Worm (Caenorhabditis elegans): ENCODE measurements around the gene mod-1.

Gene mod-1

ce11 chrV:8905656-8906055, 8.2 kb downstream of the mod-1 start (continued):
- no peak for TF ChIP-seq ZK337.2 (GFP tag; IDR thresholded peaks at IDR 0.05)
- no peak for TF ChIP-seq mxl-3 (GFP tag; optimal IDR thresholded peaks at IDR 0.05)
- no peak for TF ChIP-seq mep-1 (tag; optimal IDR thresholded peaks at IDR 0.05)
- TF ChIP-seq spr-1 (tag; optimal IDR thresholded peaks at IDR 0.05): no peak
- no peak for TF ChIP-seq pha-4 (GFP tag; IDR thresholded peaks at IDR 0.05)
- TF ChIP-seq pha-4 (tag; optimal IDR thresholded peaks at IDR 0.05): no peak
- TF ChIP-seq hlh-11 (tag; optimal IDR thresholded peaks at IDR 0.05): peak; percentile 74
- no peak for TF ChIP-seq mxl-2 (GFP tag; conservative IDR thresholded peaks at IDR 0.05)
- no peak for TF ChIP-seq mes-2 (tag; optimal IDR thresholded peaks at IDR 0.05; ENCODE audit: poor library complexity, severe bottlenecking)
- no peak for TF ChIP-seq lin-13 (GFP tag; optimal IDR thresholded peaks at IDR 0.05)
- TF ChIP-seq nhr-77 (tag; optimal IDR thresholded peaks at IDR 0.05): peak; percentile 29
- peak; percentile 49 for TF ChIP-seq hlh-30 (tag; optimal IDR thresholded peaks at IDR 0.05; ENCODE audit: insufficient read depth)
- no peak for TF ChIP-seq skn-1 (tag; optimal IDR thresholded peaks at IDR 0.05)
- TF ChIP-seq ZK546.5 (tag; optimal IDR thresholded peaks at IDR 0.05): no peak
- no peak for TF ChIP-seq zfp-2 (tag; optimal IDR thresholded peaks at IDR 0.05)
- no peak for TF ChIP-seq daf-16 (GFP tag; optimal IDR thresholded peaks at IDR 0.05)
- TF ChIP-seq daf-16 (tag; optimal IDR thresholded peaks at IDR 0.05): peak; percentile 79
- TF ChIP-seq tra-1 (GFP tag; IDR thresholded peaks at IDR 0.05): 0 out of 2 replicates have a peak, but pooled peaks have one; percentile 35
- no peak for TF ChIP-seq egl-27 (tag; optimal IDR thresholded peaks at IDR 0.05)
- TF ChIP-seq lin-38 (GFP tag; IDR thresholded peaks at IDR 0.05): no peak
- TF ChIP-seq php-3 (GFP tag; IDR thresholded peaks at IDR 0.05): peak; percentile 88
- peak; percentile 95 for TF ChIP-seq pqm-1 (tag; optimal IDR thresholded peaks at IDR 0.05)

DNA sequence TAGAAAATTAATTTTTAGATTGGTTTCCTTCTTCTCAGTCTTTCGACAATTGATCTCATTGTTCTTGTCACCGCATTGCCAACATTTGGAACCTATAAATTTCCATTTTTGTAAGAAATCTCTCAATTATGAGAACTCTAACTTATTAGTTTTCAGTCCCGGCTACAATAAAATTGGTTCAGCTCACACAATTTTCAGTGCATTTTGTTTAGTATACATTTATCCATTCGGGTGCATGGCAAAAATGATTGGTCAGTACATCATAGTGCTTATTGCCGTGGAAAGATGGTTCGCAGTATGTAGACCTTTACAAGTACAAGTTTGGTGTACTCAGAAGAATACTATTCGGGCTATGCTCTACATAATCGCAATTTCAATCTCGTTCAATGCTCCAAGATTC, 9.9 kb downstream of the mod-1 start:
- TF ChIP-seq aha-1 (tag) (peak; percentile 63), tra-1 (GFP tag; IDR thresholded peaks at IDR 0.05) (no peak), Y105C5A.15 (GFP tag; IDR thresholded peaks at IDR 0.05) (no peak), unc-39 (tag; optimal IDR thresholded peaks at IDR 0.05) (no peak), F37D6.2 (tag; optimal IDR thresholded peaks at IDR 0.05) (no peak)

- no peak for TF ChIP-seq daf-8 (GFP tag; IDR thresholded peaks at IDR 0.05)
- no peak for TF ChIP-seq lin-39 (tag; optimal IDR thresholded peaks at IDR 0.05)
- TF ChIP-seq nhr-102 (tag; optimal IDR thresholded peaks at IDR 0.05): no peak
- TF ChIP-seq F44E2.7 (GFP tag; IDR thresholded peaks at IDR 0.05): no peak
- no peak for TF ChIP-seq lin-29 (GFP tag; IDR thresholded peaks at IDR 0.05)
- no peak for TF ChIP-seq dmd-8 (GFP tag; IDR thresholded peaks at IDR 0.05)
- TF ChIP-seq ceh-82 (tag; optimal IDR thresholded peaks at IDR 0.05): no peak
- no peak for TF ChIP-seq egl-43 (GFP tag; IDR thresholded peaks at IDR 0.05)
- no peak for TF ChIP-seq zag-1 (tag; optimal IDR thresholded peaks at IDR 0.05)
- TF ChIP-seq set-16 (GFP tag; IDR thresholded peaks at IDR 0.05): no peak
- TF ChIP-seq dmd-9 (GFP tag; IDR thresholded peaks at IDR 0.05): no peak
- no peak for TF ChIP-seq lin-38 (GFP tag; IDR thresholded peaks at IDR 0.05)
- TF ChIP-seq zfp-2 (tag; optimal IDR thresholded peaks at IDR 0.05): no peak
Observed at ce11 chrV:8902697-8903096, 11.1 kb downstream of the mod-1 start, which contains the start of gene frpr-12. Gene frpr-12, plus strand, starts transcription at chrV:8902997.

DNA sequence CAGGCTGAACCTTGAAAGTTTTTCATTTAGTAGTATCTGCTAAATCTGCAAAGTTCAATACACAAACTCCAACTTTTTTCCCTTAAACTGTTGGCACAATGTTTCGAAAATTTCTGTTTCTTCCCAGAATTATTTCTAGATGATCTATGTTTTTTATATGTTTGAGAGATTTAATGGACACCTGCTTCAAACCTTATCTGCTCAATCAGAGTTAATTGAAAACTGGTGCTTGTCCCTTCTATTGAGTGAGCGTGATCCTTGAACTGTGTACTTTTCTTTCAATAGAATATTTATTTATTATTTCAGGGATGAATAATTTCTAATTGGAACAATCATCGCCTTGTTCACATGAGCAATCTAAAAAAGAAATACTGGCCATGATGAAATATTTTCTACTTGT, 15.1 kb downstream of the mod-1 start, which contains the start of gene frpr-13:
Gene frpr-13 (plus strand): TSS at position 301 of the 400 bp plus-strand sequence.
- TF ChIP-seq mep-1 (tag; optimal IDR thresholded peaks at IDR 0.05): no peak
- TF ChIP-seq lin-38 (GFP tag; IDR thresholded peaks at IDR 0.05): no peak
- TF ChIP-seq ceh-44 (GFP tag; IDR thresholded peaks at IDR 0.05): no peak
- TF ChIP-seq skn-1 (tag; optimal IDR thresholded peaks at IDR 0.05): no peak
- no peak for TF ChIP-seq ceh-82 (tag; optimal IDR thresholded peaks at IDR 0.05)
- TF ChIP-seq pha-4 (GFP tag; IDR thresholded peaks at IDR 0.05): no peak
- no peak for TF ChIP-seq pha-4 (tag; optimal IDR thresholded peaks at IDR 0.05)
- TF ChIP-seq lin-13 (GFP tag; optimal IDR thresholded peaks at IDR 0.05): no peak
- no peak for TF ChIP-seq hlh-30 (tag; optimal IDR thresholded peaks at IDR 0.05; ENCODE audit: insufficient read depth)
- no peak for TF ChIP-seq T26A8.4 (GFP tag; IDR thresholded peaks at IDR 0.05)
- no peak for TF ChIP-seq mxl-3 (GFP tag; optimal IDR thresholded peaks at IDR 0.05)
- no peak for TF ChIP-seq Y5F2A.4 (GFP tag; optimal IDR thresholded peaks at IDR 0.05)
- no peak for TF ChIP-seq unc-62 (GFP tag; optimal IDR thresholded peaks at IDR 0.05 in 1 of 2)
- no peak for TF ChIP-seq unc-62 (tag; optimal IDR thresholded peaks at IDR 0.05)
- TF ChIP-seq Y75B8A.6 (GFP tag; IDR thresholded peaks at IDR 0.05): no peak
- no peak for TF ChIP-seq zip-2 (tag; optimal IDR thresholded peaks at IDR 0.05)
- no peak for TF ChIP-seq zfp-3 (GFP tag; conservative IDR thresholded peaks at IDR 0.05)
- no peak for TF ChIP-seq ZK337.2 (GFP tag; IDR thresholded peaks at IDR 0.05)
- no peak for TF ChIP-seq lim-7 (GFP tag; IDR thresholded peaks at IDR 0.05)
